Fruit fly (Drosophila melanogaster) S2 (cell line): ENCODE measurements around the gene CG6066.

Experiments used
- CG8478 ChIP-seq: fragments of >200 bp; optimal IDR thresholded peaks from 2 replicates; lab custom pipeline; 2018
- CTCF ChIP-seq, 2 experiments: fragments of >200 bp; optimal IDR thresholded peaks; 2 replicates each; lab custom pipeline; 2018

- TF ChIP-seq CG8478 (lab: Kevin White, UChicago) (no peak), CTCF (optimal IDR thresholded peaks at IDR 0.05; lab: Kevin White, UChicago) (no peak)
Measured at dm6 chr3R:27135692-27136641, 19.5 kb upstream of the CG6066 start.
